Worm (Caenorhabditis elegans) whole organism, mixed stage, embryonic: ENCODE data around the gene F07G6.12.

Experiments
- ceh-43 ChIP-seq: fragments of 200-800 bp; sonication (Bioruptor generic); optimal IDR thresholded peaks from 2 replicates; lab custom pipeline; 2018; ENCODE audit warnings: mild to moderate bottlenecking, missing genetic modification characterization, moderate library complexity, missing compliant biosample characterization
- ces-1 ChIP-seq: fragments of 150-350 bp; optimal IDR thresholded peaks from 2 replicates; lab custom pipeline; 2014; ENCODE audit warnings: missing biosample characterization, missing genetic modification reagents, missing genetic modification characterization
- unc-62 ChIP-seq: fragments of 150-350 bp; optimal IDR thresholded peaks from 2 replicates; lab custom pipeline; 2014; ENCODE audit warnings: missing biosample characterization, missing genetic modification reagents, missing genetic modification characterization

F07G6.12 gene

DNA sequence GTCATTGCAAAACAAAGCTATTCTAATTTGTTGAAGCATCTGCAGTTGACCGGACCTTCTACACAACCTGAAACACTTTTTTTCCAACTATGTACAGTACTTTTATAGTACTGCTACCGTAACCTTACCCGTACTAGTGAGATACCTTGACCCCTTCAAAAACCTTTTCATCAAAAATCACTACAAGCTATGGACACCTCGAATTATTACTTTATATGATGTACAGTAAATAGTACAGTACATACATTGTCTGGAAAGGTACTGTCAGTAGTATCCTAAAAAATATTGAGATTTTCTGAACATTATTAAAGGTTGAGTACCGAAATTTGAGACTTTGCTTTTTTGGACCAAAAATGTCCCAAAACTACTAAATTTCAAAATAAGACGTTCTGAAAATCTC, 49.7 kb downstream of the F07G6.12 start:
- TF ChIP-seq ceh-43 (GFP tag; lab: Kevin White, UChicago) (no peak), ces-1 (GFP tag; lab: Kevin White, UChicago) (no peak), unc-62 (GFP tag; lab: Kevin White, UChicago) (no peak)
